Fruit fly (Drosophila melanogaster): ENCODE data around the gene CG34002.

The CG34002 gene

dm6 chr3L:17898606-17899005, 40.3 kb downstream of the CG34002 start:
- TF ChIP-seq Vsx2 (GFP tag; optimal IDR thresholded peaks at IDR 0.05; ENCODE audit: partially characterized antibody) (peak; percentile 6), pan (optimal IDR thresholded peaks at IDR 0.05) (no peak), Hr83 (GFP tag; optimal IDR thresholded peaks at IDR 0.05; ENCODE audit: poor library complexity, severe bottlenecking) (peak; percentile 8), brk (GFP tag; optimal IDR thresholded peaks at IDR 0.05) (peak; percentile 19), Myc (optimal IDR thresholded peaks at IDR 0.05) (peak; percentile 72), N (GFP tag; optimal IDR thresholded peaks at IDR 0.05) (peak; percentile 61), HLH106 (tag; optimal IDR thresholded peaks at IDR 0.05) (no peak), sv (GFP tag; optimal IDR thresholded peaks at IDR 0.05) (no peak)

- no peak for TF ChIP-seq sv (GFP tag; optimal IDR thresholded peaks at IDR 0.05)
- TF ChIP-seq woc (GFP tag; optimal IDR thresholded peaks at IDR 0.05) = no peak
- TF ChIP-seq Dfd (GFP tag; optimal IDR thresholded peaks at IDR 0.05) = no peak
- peak; percentile 3 for TF ChIP-seq fru (GFP tag; optimal IDR thresholded peaks at IDR 0.05)
- TF ChIP-seq h (GFP tag; optimal IDR thresholded peaks at IDR 0.05) = peak; percentile 37
Observed at dm6 chr3L:17902186-17902585, 43.9 kb downstream of the CG34002 start.

- TF ChIP-seq Dif (GFP tag; optimal IDR thresholded peaks at IDR 0.05; ENCODE audit: partially characterized antibody) = no peak
- TF ChIP-seq Mio (GFP tag; optimal IDR thresholded peaks at IDR 0.05) = no peak
- TF ChIP-seq dsf (GFP tag; optimal IDR thresholded peaks at IDR 0.05; ENCODE audit: borderline replicate concordance) = no peak
- TF ChIP-seq dmrt93B (GFP tag; optimal IDR thresholded peaks at IDR 0.05) = no peak
- TF ChIP-seq ey (GFP tag; optimal IDR thresholded peaks at IDR 0.05) = no peak
- TF ChIP-seq Hr78 (GFP tag; optimal IDR thresholded peaks at IDR 0.05) = no peak
- TF ChIP-seq woc (GFP tag; optimal IDR thresholded peaks at IDR 0.05) = no peak
- TF ChIP-seq lola (GFP tag; optimal IDR thresholded peaks at IDR 0.05) = no peak
- no peak for TF ChIP-seq usp (GFP tag; optimal IDR thresholded peaks at IDR 0.05)
- no peak for TF ChIP-seq Myc (optimal IDR thresholded peaks at IDR 0.05)
- TF ChIP-seq br (GFP tag; optimal IDR thresholded peaks at IDR 0.05) = no peak
- no peak for TF ChIP-seq psq (GFP tag; optimal IDR thresholded peaks at IDR 0.05)
- no peak for TF ChIP-seq rgr (GFP tag; optimal IDR thresholded peaks at IDR 0.05)
- no peak for TF ChIP-seq HLH106 (tag; optimal IDR thresholded peaks at IDR 0.05)
- no peak for TF ChIP-seq dl (GFP tag; optimal IDR thresholded peaks at IDR 0.05; ENCODE audit: insufficient read depth in 1 of 2, partially characterized antibody in 2 of 2)
- no peak for TF ChIP-seq fru (GFP tag; optimal IDR thresholded peaks at IDR 0.05)
- TF ChIP-seq CG32264 (GFP tag; optimal IDR thresholded peaks at IDR 0.05) = no peak
- TF ChIP-seq Sp1 (GFP tag; optimal IDR thresholded peaks at IDR 0.05) = no peak
- TF ChIP-seq Jra (GFP tag; optimal IDR thresholded peaks at IDR 0.05) = no peak
- TF ChIP-seq jim (GFP tag; optimal IDR thresholded peaks at IDR 0.05) = no peak
Observed at dm6 chr3L:17902621-17903020, 44.3 kb downstream of the CG34002 start.

- TF ChIP-seq Hnf4 (GFP tag; optimal IDR thresholded peaks at IDR 0.05) (no peak), Hr78 (GFP tag; optimal IDR thresholded peaks at IDR 0.05) (no peak), foxo (GFP tag; optimal IDR thresholded peaks at IDR 0.05) (no peak), woc (GFP tag; optimal IDR thresholded peaks at IDR 0.05) (no peak), sage (GFP tag; optimal IDR thresholded peaks at IDR 0.05) (no peak), Rel (GFP tag; optimal IDR thresholded peaks at IDR 0.05) (no peak), Rel (tag; optimal IDR thresholded peaks at IDR 0.05) (peak; percentile 75), ey (GFP tag; optimal IDR thresholded peaks at IDR 0.05) (no peak)
Observed at dm6 chr3L:17903813-17904416, 45.6 kb downstream of the CG34002 start.

- TF ChIP-seq dsf (GFP tag; optimal IDR thresholded peaks at IDR 0.05; ENCODE audit: borderline replicate concordance) (no peak), foxo (GFP tag; optimal IDR thresholded peaks at IDR 0.05) (peak in 1 of 2 experiments; percentile 0)
Observed at dm6 chr3L:17904593-17904992, 46.3 kb downstream of the CG34002 start.

Data from whole organism, wandering third instar larva.